Worm (Caenorhabditis elegans) whole organism, young adult: Measurements from ENCODE around the gene pct-1.

ENCODE experiments used
- B0261.1 ChIP-seq: sonication (generic microtip); optimal IDR thresholded peaks from 2 replicates; lab custom pipeline; 2016; ENCODE audit warnings: mild to moderate bottlenecking, missing genetic modification characterization, moderate library complexity, missing compliant biosample characterization
- athp-1 ChIP-seq: sonication (generic microtip); optimal IDR thresholded peaks from 2 replicates; lab custom pipeline; 2017; ENCODE audit warnings: mild to moderate bottlenecking, missing genetic modification characterization, missing compliant biosample characterization
- hmg-1.2 ChIP-seq: fragments of 200-800 bp; sonication (Bioruptor generic); IDR thresholded peaks from 2 replicates; pipeline ENCODE4 v1.3.6; 2022; ENCODE audit warnings: missing genetic modification reagents, missing genetic modification characterization, missing compliant biosample characterization
- tbp1 ChIP-seq: fragments of 200-800 bp; sonication (Bioruptor generic); optimal IDR thresholded peaks from 2 replicates; lab custom pipeline; 2018; ENCODE audit warnings: mild to moderate bottlenecking, missing genetic modification characterization, missing compliant biosample characterization
- unc-62 ChIP-seq: fragments of 150-350 bp; optimal IDR thresholded peaks from 2 replicates; lab custom pipeline; 2014; ENCODE audit warnings: missing biosample characterization, missing genetic modification reagents, missing genetic modification characterization
- xnd-1 ChIP-seq: sonication (generic microtip); optimal IDR thresholded peaks from 2 replicates; lab custom pipeline; 2016; ENCODE audit warnings: missing genotype, missing genetic modification reagents, missing genetic modification characterization, missing compliant biosample characterization

- TF ChIP-seq athp-1 (tag; lab: Kevin White, UChicago) (no peak), hmg-1.2 (GFP tag; lab: Robert Waterston, UW) (no peak), B0261.1 (tag; lab: Kevin White, UChicago) (no peak), unc-62 (GFP tag; lab: Kevin White, UChicago) (no peak), xnd-1 (no peak), tbp1 (no peak)
Observed at ce11 chrIV:8203555-8203954, 27.3 kb downstream of the pct-1 start.
